Fruit fly (Drosophila melanogaster): ENCODE data around the gene alt.

The alt gene

DNA sequence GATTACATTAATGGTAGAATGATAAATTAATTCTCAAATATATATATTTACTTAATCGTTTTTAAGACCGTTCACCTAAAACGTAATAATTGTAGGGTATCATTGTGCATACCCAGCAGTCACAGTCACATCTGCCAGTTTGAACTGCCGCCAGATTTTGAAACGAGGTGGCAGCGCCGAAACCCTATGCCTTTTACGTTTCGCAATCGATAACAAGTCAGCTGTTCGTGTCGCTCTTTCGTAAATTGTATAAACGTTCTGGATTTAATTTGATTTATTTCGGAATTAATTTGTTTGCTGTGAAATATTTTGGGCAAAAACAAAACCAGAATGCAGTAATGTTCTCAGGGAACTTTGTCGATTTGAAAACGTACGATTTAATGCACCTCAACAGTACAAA is 34.9 kb downstream of the alt start, which contains the start of gene CG14322 (continued):
- TF ChIP-seq Sin3A (optimal IDR thresholded peaks at IDR 0.05): no peak
- TF ChIP-seq pfk (GFP tag; optimal IDR thresholded peaks at IDR 0.05): peak; percentile 4
- TF ChIP-seq Ets65A (GFP tag): peak; percentile 27
- no peak for TF ChIP-seq CG16863 (GFP tag; optimal IDR thresholded peaks at IDR 0.05)

DNA sequence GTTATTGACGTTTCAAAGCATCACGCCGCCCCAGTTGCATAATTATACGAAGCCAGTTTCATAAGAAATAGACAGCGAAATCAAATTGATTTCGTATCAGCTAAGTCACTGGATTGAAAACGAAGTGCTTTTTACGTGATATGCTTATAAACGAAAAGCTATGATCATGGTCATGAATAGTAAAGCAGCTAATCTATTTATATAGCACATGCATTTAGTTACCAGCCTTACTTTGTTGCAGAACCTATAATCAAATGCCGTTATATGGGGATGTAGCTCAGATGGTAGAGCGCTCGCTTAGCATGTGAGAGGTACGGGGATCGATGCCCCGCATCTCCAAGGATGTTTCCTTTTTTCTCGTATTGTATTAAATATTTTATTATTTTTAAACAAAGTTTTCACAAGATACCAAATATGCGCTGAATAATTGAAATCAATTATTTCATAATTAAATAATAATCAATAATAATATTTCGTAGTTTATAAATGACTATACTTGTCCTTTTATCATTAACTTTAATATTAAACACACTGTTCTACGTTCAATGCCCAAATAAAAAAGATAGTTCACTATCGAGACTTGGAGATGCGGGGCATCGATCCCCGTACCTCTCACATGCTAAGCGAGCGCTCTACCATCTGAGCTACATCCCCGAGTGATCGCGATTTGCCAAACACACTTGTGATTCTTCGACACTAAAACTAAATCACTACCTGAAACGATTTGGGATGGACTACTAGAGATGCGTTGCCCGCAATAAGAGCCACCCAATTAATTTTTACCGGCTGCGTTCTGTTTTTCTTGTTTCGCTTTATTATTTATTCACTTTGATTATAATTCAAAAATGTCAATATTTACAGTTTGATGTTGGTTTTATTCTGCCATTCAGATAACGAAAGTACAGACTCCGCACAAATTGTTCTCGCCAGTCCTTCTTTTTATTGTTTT is 35.9 kb downstream of the alt start:
- TF ChIP-seq kni (GFP tag; optimal IDR thresholded peaks at IDR 0.05): peak; percentile 6
- 0 out of 3 replicates have a peak, but pooled peaks have one; percentile 21 for TF ChIP-seq z (GFP tag; IDR thresholded peaks at IDR 0.05)
- peak; percentile 70 for TF ChIP-seq Sry-β (GFP tag; optimal IDR thresholded peaks at IDR 0.05)
- no peak for TF ChIP-seq hkb (optimal IDR thresholded peaks at IDR 0.05)
- TF ChIP-seq hkb (GFP tag; IDR thresholded peaks at IDR 0.05): no peak
- TF ChIP-seq vnd (GFP tag; IDR thresholded peaks at IDR 0.05; ENCODE audit: partially characterized antibody): peak; percentile 63; the same call in 2 of the 3 replicates
- no peak for TF ChIP-seq nau (GFP tag; optimal IDR thresholded peaks at IDR 0.05)
- peak; percentile 10 for TF ChIP-seq lilli (GFP tag; optimal IDR thresholded peaks at IDR 0.05)
- peak; percentile 6 for TF ChIP-seq Ets97D (GFP tag; optimal IDR thresholded peaks at IDR 0.05)
- peak; percentile 19 for TF ChIP-seq pros (GFP tag; optimal IDR thresholded peaks at IDR 0.05)
- peak; percentile 98 for TF ChIP-seq Bdp1 (GFP tag; optimal IDR thresholded peaks at IDR 0.05)
- no peak for TF ChIP-seq usp (GFP tag; optimal IDR thresholded peaks at IDR 0.05)
- peak; percentile 73; the same call in 1 of the 2 replicates for TF ChIP-seq vvl (GFP tag; IDR thresholded peaks at IDR 0.05)
- peak; percentile 74; the same call in 1 of the 3 replicates for TF ChIP-seq HLH4C (GFP tag; IDR thresholded peaks at IDR 0.05; ENCODE audit: partially characterized antibody)
- TF ChIP-seq inv (GFP tag; IDR thresholded peaks at IDR 0.05; ENCODE audit: partially characterized antibody): peak; percentile 41; the same call in 1 of the 2 replicates
- TF ChIP-seq CG14860 (GFP tag; IDR thresholded peaks at IDR 0.05; ENCODE audit: partially characterized antibody): peak; percentile 54
- no peak for TF ChIP-seq Hmr (GFP tag; optimal IDR thresholded peaks at IDR 0.05)
- TF ChIP-seq CG9932 (GFP tag; IDR thresholded peaks at IDR 0.05): peak; percentile 46; the same call in 1 of the 2 replicates
- no peak for TF ChIP-seq CG8290 (GFP tag; optimal IDR thresholded peaks at IDR 0.05)
- TF ChIP-seq CG8290 (tag; optimal IDR thresholded peaks at IDR 0.05): peak in 1 of 2 experiments; percentile 20
- peak; percentile 75 for TF ChIP-seq CG3995 (GFP tag; optimal IDR thresholded peaks at IDR 0.05)
- TF ChIP-seq sd (tag; optimal IDR thresholded peaks at IDR 0.05): peak; percentile 40
- TF ChIP-seq sens (GFP tag): peak; percentile 88
- no peak for TF ChIP-seq Side (GFP tag; optimal IDR thresholded peaks at IDR 0.05)
- TF ChIP-seq wek (GFP tag; optimal IDR thresholded peaks at IDR 0.05): no peak
- peak; percentile 63; the same call in 2 of the 3 replicates for TF ChIP-seq mld (GFP tag; IDR thresholded peaks at IDR 0.05; ENCODE audit: partially characterized antibody)
- TF ChIP-seq Eip74EF (GFP tag; optimal IDR thresholded peaks at IDR 0.05): peak in 1 of 2 experiments; percentile 20
- TF ChIP-seq Opbp (GFP tag; IDR thresholded peaks at IDR 0.05; ENCODE audit: partially characterized antibody): peak; percentile 70
- TF ChIP-seq CG13624 (GFP tag; optimal IDR thresholded peaks at IDR 0.05): peak; percentile 33
- no peak for TF ChIP-seq E2f2 (GFP tag; IDR thresholded peaks at IDR 0.05)
- TF ChIP-seq CG34376 (GFP tag; optimal IDR thresholded peaks at IDR 0.05): peak; percentile 78
- peak; percentile 37; the same call in 1 of the 2 replicates for TF ChIP-seq sob (GFP tag; IDR thresholded peaks at IDR 0.05)
- TF ChIP-seq Pdp1 (GFP tag; optimal IDR thresholded peaks at IDR 0.05): peak; percentile 19 to 95
- TF ChIP-seq CG34224 (GFP tag; IDR thresholded peaks at IDR 0.05; ENCODE audit: partially characterized antibody): peak; percentile 46; the same call in 1 of the 3 replicates
- TF ChIP-seq amos (GFP tag; IDR thresholded peaks at IDR 0.05; ENCODE audit: partially characterized antibody): peak; percentile 76
- TF ChIP-seq salm (tag; optimal IDR thresholded peaks at IDR 0.05): peak; percentile 79
- TF ChIP-seq Hr3 (GFP tag; optimal IDR thresholded peaks at IDR 0.05): no peak
- peak; percentile 98 for TF ChIP-seq exex (tag; optimal IDR thresholded peaks at IDR 0.05)
- peak; percentile 86 for TF ChIP-seq CG16813 (GFP tag; IDR thresholded peaks at IDR 0.05; ENCODE audit: partially characterized antibody)
- peak; percentile 72 for TF ChIP-seq Scr (GFP tag; IDR thresholded peaks at IDR 0.05; ENCODE audit: partially characterized antibody)
- peak; percentile 55; the same call in 2 of the 4 replicates for TF ChIP-seq Dll (GFP tag; IDR thresholded peaks at IDR 0.05; ENCODE audit: partially characterized antibody)
